Worm (Caenorhabditis elegans) whole organism, L2 larva: ENCODE data around the gene F47D12.7.

Source experiments
- C34F6.9 ChIP-seq: fragments of 150-350 bp; optimal IDR thresholded peaks from 2 replicates; lab custom pipeline; 2014; ENCODE audit warnings: missing biosample characterization, missing genetic modification characterization
- F13H6.1 ChIP-seq: sonication (generic microtip); optimal IDR thresholded peaks from 2 replicates; lab custom pipeline; 2016; ENCODE audit warnings: missing genetic modification characterization, missing compliant biosample characterization
- R02D3.7 ChIP-seq: fragments of 150-350 bp; optimal IDR thresholded peaks from 2 replicates; lab custom pipeline; 2014; ENCODE audit warnings: missing biosample characterization, missing genetic modification characterization
- ZK546.5 ChIP-seq: sonication (generic microtip); optimal IDR thresholded peaks from 2 replicates; lab custom pipeline; 2017; ENCODE audit warnings: missing biosample characterization, missing genetic modification characterization
- alr-1 ChIP-seq: fragments of 150-350 bp; optimal IDR thresholded peaks from 2 replicates; lab custom pipeline; 2014; ENCODE audit warnings: missing biosample characterization, missing genetic modification characterization
- aly-2 ChIP-seq: fragments of 150-350 bp; optimal IDR thresholded peaks from 2 replicates; lab custom pipeline; 2014; ENCODE audit warnings: missing biosample characterization, missing genetic modification characterization
- ama-1 ChIP-seq: fragments of 150-350 bp; optimal IDR thresholded peaks from 2 replicates; lab custom pipeline; 2018; ENCODE audit warnings: inconsistent platforms
- blmp-1 ChIP-seq: sonication (generic microtip); optimal IDR thresholded peaks from 2 replicates; lab custom pipeline; 2017; ENCODE audit warnings: missing genetic modification characterization, mild to moderate bottlenecking, missing compliant biosample characterization, antibody characterized with exemption, moderate library complexity; ENCODE audit not compliant: insufficient read depth
- ceh-16 ChIP-seq: fragments of 150-350 bp; optimal IDR thresholded peaks from 2 replicates; lab custom pipeline; 2014; ENCODE audit warnings: missing biosample characterization, missing genetic modification characterization
- ceh-82 ChIP-seq: fragments of 150-350 bp; optimal IDR thresholded peaks from 2 replicates; lab custom pipeline; 2014; ENCODE audit warnings: missing biosample characterization, missing genetic modification characterization
- crh-2 ChIP-seq: sonication (generic microtip); optimal IDR thresholded peaks from 2 replicates; lab custom pipeline; 2017; ENCODE audit warnings: missing biosample characterization, missing genetic modification characterization
- dmd-4 ChIP-seq: sonication (generic microtip); optimal IDR thresholded peaks from 2 replicates; lab custom pipeline; 2017; ENCODE audit warnings: missing biosample characterization, missing genetic modification characterization
- egl-27 ChIP-seq: sonication (generic microtip); optimal IDR thresholded peaks from 3 replicates; lab custom pipeline; 2017; ENCODE audit warnings: missing biosample characterization, missing genetic modification reagents, missing genetic modification characterization
- elt-1 ChIP-seq: fragments of 150-350 bp; optimal IDR thresholded peaks from 2 replicates; lab custom pipeline; 2014; ENCODE audit warnings: missing biosample characterization, missing genetic modification characterization
- elt-3 ChIP-seq: sonication (generic microtip); optimal IDR thresholded peaks from 2 replicates; lab custom pipeline; 2017; ENCODE audit warnings: missing biosample characterization, missing genetic modification characterization
- fos-1 ChIP-seq: fragments of 150-350 bp; optimal IDR thresholded peaks from 2 replicates; lab custom pipeline; 2014; ENCODE audit warnings: missing biosample characterization, missing genetic modification characterization
- gmeb-1 ChIP-seq: fragments of 150-350 bp; optimal IDR thresholded peaks from 2 replicates; lab custom pipeline; 2014; ENCODE audit warnings: missing biosample characterization, missing genetic modification characterization
- lin-11 ChIP-seq: fragments of 150-350 bp; sonication (generic microtip); optimal IDR thresholded peaks from 2 replicates; lab custom pipeline; 2014; ENCODE audit warnings: missing biosample characterization, missing genetic modification characterization, inconsistent platforms, mixed read lengths
- lin-13 ChIP-seq: fragments of 150-350 bp; optimal IDR thresholded peaks from 2 replicates; lab custom pipeline; 2014; ENCODE audit warnings: missing biosample characterization, missing genetic modification reagents, missing genetic modification characterization
- lsy-2 ChIP-seq, 2 experiments: fragments of 150-350 bp in 1 of 2; sonication (generic microtip) in 1 of 2; optimal IDR thresholded peaks; 2 replicates each; lab custom pipeline; 2014 to 2017; ENCODE audit warnings: missing biosample characterization in 2 of 2, missing genetic modification characterization in 2 of 2
- mdl-1 ChIP-seq, 2 experiments: fragments of 150-350 bp in 1 of 2; sonication (generic microtip) in 1 of 2; optimal IDR thresholded peaks; 2 replicates each; lab custom pipeline; 2017; ENCODE audit warnings: missing biosample characterization in 2 of 2, missing genetic modification characterization in 2 of 2
- nhr-10 ChIP-seq: sonication (generic microtip); optimal IDR thresholded peaks from 2 replicates; lab custom pipeline; 2017; ENCODE audit warnings: missing biosample characterization, missing genetic modification characterization
- nhr-11 ChIP-seq: fragments of 150-350 bp; optimal IDR thresholded peaks from 2 replicates; lab custom pipeline; 2014; ENCODE audit warnings: missing biosample characterization, missing genetic modification characterization
- nhr-12 ChIP-seq: fragments of 150-350 bp; optimal IDR thresholded peaks from 2 replicates; lab custom pipeline; 2014; ENCODE audit warnings: missing biosample characterization, missing genetic modification characterization
- nhr-129 ChIP-seq: fragments of 150-350 bp; optimal IDR thresholded peaks from 2 replicates; lab custom pipeline; 2014; ENCODE audit warnings: missing biosample characterization, missing genetic modification characterization
- nhr-21 ChIP-seq: fragments of 150-350 bp; optimal IDR thresholded peaks from 2 replicates; lab custom pipeline; 2014; ENCODE audit warnings: missing biosample characterization, missing genetic modification characterization
- nhr-23 ChIP-seq: fragments of 150-350 bp; optimal IDR thresholded peaks from 2 replicates; lab custom pipeline; 2014; ENCODE audit warnings: missing biosample characterization, missing genetic modification reagents, missing genetic modification characterization
- peb-1 ChIP-seq: fragments of 150-350 bp; optimal IDR thresholded peaks from 2 replicates; lab custom pipeline; 2014; ENCODE audit warnings: missing biosample characterization, missing genetic modification characterization
- skn-1 ChIP-seq: sonication (generic microtip); optimal IDR thresholded peaks from 2 replicates; lab custom pipeline; 2017; ENCODE audit warnings: missing biosample characterization, missing genetic modification characterization
- sma-9 ChIP-seq, 2 experiments: fragments of 150-350 bp in 1 of 2; sonication (generic microtip) in 1 of 2; optimal IDR thresholded peaks; 2 replicates each; lab custom pipeline; 2014 to 2016; ENCODE audit warnings: missing genetic modification characterization in 2 of 2, mild to moderate bottlenecking in 1 of 2, missing biosample characterization in 1 of 2, missing compliant biosample characterization in 1 of 2, missing genetic modification reagents in 1 of 2, moderate library complexity in 1 of 2
- snpc-4 ChIP-seq: fragments of 150-350 bp; optimal IDR thresholded peaks from 2 replicates; lab custom pipeline; 2014; ENCODE audit warnings: missing biosample characterization, missing genetic modification characterization
- unc-39 ChIP-seq: fragments of 150-350 bp; optimal IDR thresholded peaks from 2 replicates; lab custom pipeline; 2014; ENCODE audit warnings: missing biosample characterization, missing genetic modification characterization
- unc-62 ChIP-seq: fragments of 150-350 bp; optimal IDR thresholded peaks from 2 replicates; lab custom pipeline; 2014; ENCODE audit warnings: missing biosample characterization, missing genetic modification reagents, missing genetic modification characterization
- zag-1 ChIP-seq: fragments of 150-350 bp; optimal IDR thresholded peaks from 2 replicates; lab custom pipeline; 2014; ENCODE audit warnings: missing biosample characterization, missing genetic modification characterization
- ztf-1 ChIP-seq: fragments of 200-800 bp; sonication (Bioruptor generic); conservative IDR thresholded peaks from 2 replicates; pipeline ENCODE4 v1.3.6; 2022; ENCODE audit warnings: missing genetic modification characterization, missing compliant biosample characterization
- ztf-11 ChIP-seq: sonication (generic microtip); optimal IDR thresholded peaks from 2 replicates; lab custom pipeline; 2017; ENCODE audit warnings: missing biosample characterization, missing genetic modification characterization
- ztf-4 ChIP-seq: fragments of 150-350 bp; optimal IDR thresholded peaks from 2 replicates; lab custom pipeline; 2014; ENCODE audit warnings: missing biosample characterization, missing genetic modification characterization

The F47D12.7 gene

ce11 chrIII:6278301-6278827 is 17.5 kb downstream of the F47D12.7 start, which contains the start of gene C18F10.7 (continued):
- TF ChIP-seq alr-1 (tag; lab: Kevin White, UChicago) (no peak), unc-39 (tag; lab: Kevin White, UChicago) (no peak)

DNA sequence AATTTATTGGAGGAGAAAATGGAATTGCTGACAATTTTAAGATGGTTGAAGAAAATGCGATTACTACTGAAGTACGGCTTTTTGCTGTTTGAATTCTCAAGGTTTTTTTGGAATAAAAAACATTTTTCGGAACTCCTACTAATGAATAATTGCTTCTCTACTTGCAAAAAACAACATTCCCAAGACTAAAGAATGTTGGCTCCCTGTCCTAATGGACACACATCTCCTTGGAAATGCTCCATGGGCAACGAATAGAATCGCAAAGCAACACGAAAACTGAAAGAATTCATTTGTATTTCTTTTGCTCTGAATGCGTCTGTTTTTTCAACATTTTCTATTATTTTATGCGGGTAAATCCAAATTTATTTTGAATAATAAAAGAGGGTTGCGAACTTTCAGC is 23.0 kb downstream of the F47D12.7 start, which contains the start of gene C18F10.2:
Gene C18F10.2, plus strand, starts transcription at position 301 of the 400 bp plus-strand sequence.
- TF ChIP-seq lin-13 (GFP tag; lab: Kevin White, UChicago) (no peak), nhr-129 (tag; lab: Kevin White, UChicago) (no peak), unc-62 (GFP tag; lab: Kevin White, UChicago) (no peak), ztf-11 (no peak), ztf-4 (tag; lab: Kevin White, UChicago) (no peak)

DNA sequence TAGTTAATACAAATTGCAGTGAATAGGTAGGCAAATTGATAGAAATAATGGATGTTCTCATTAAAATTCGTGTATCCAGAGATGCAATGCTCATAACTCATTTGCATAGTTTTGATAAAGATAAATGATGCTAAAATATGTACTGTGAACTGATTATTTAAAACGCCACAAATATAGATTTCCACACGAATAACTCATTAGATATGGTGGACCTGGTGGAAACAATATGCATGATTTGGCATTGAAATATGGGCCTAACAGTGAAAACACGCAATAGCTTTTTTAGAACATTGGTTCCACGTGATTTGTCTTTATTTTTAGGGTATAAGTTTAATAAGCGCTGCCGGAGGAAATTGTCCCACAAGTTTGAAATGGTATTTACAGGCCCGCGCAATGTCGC is 25.5 kb downstream of the F47D12.7 start, which contains the start of gene srg-3:
Gene srg-3, minus strand, starts transcription at position 101 of the 400 bp plus-strand sequence.
- TF ChIP-seq dmd-4 (tag; lab: Kevin White, UChicago), result no peak
- TF ChIP-seq nhr-21 (tag; lab: Kevin White, UChicago), result no peak
- TF ChIP-seq nhr-10 (tag; lab: Kevin White, UChicago), result no peak
- no peak for TF ChIP-seq lin-11
- TF ChIP-seq aly-2 (tag; lab: Kevin White, UChicago), result no peak
- no peak for TF ChIP-seq elt-1 (tag; lab: Kevin White, UChicago)
- no peak for TF ChIP-seq ceh-82 (tag; lab: Kevin White, UChicago)
- no peak for TF ChIP-seq ZK546.5
- TF ChIP-seq C34F6.9 (tag; lab: Kevin White, UChicago), result no peak
- no peak for TF ChIP-seq zag-1 (tag; lab: Kevin White, UChicago)
- no peak for TF ChIP-seq lin-13 (GFP tag; lab: Kevin White, UChicago)
- no peak for TF ChIP-seq R02D3.7 (tag; lab: Kevin White, UChicago)
- TF ChIP-seq elt-3 (tag; lab: Kevin White, UChicago), result no peak
- TF ChIP-seq, all 48 proteins: peak for 0

DNA sequence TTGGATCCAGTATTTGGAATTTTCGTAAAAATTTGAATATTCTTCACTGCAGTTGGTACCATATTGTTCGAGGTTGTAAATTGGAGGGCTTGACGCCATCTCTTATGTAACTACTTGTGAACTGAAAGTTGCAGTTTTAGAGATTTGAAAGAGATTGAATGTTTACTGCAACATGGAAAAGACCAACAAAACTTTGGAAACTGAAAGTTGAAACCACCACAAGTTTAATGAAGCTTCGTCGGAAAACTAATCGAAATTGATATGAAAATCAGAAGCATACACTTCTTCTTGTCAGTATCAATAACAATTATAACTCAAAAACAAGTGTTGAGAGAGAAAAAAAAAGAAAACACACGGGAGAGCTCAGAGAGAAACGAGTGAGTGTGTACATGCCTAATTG is 27.8 kb downstream of the F47D12.7 start, which contains the start of gene srg-7:
Gene srg-7, minus strand, starts transcription at position 101 of the 400 bp plus-strand sequence.
- no peak for TF ChIP-seq unc-39 (tag; lab: Kevin White, UChicago)
- no peak for TF ChIP-seq nhr-12 (tag; lab: Kevin White, UChicago)
- no peak for TF ChIP-seq mdl-1 (tag; optimal IDR thresholded peaks at IDR 0.05; lab: Kevin White, UChicago)
- no peak for TF ChIP-seq ceh-82 (tag; lab: Kevin White, UChicago)
- TF ChIP-seq gmeb-1 (tag; lab: Kevin White, UChicago), result no peak
- no peak for TF ChIP-seq snpc-4 (tag; lab: Kevin White, UChicago)
- no peak for TF ChIP-seq nhr-23 (tag; lab: Kevin White, UChicago)
- TF ChIP-seq egl-27, result no peak
- no peak for TF ChIP-seq nhr-11 (tag; lab: Kevin White, UChicago)

DNA sequence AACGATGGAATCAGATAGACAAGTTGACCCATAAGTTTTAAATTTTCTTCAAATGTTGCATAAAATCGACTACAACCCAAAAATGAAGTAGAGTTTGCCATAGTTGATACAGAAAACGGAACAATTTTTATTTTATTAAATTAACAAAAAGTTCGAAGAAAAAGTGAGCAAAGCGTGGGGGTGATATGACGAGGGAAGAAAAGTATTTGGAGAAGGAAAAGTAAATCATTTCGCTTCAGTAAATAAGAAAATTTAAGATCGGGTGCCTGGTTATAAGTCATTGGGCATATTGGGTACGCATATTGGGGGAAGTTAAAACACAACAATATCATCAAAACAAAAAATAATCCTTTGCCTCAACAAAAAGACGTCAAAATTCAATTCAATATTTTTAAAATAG is 29.9 kb downstream of the F47D12.7 start, which contains the start of gene srg-6:
Gene srg-6, minus strand, starts transcription at position 101 of the 400 bp plus-strand sequence.
- no peak for TF ChIP-seq egl-27
- TF ChIP-seq ceh-16 (tag; lab: Kevin White, UChicago), result no peak
- TF ChIP-seq R02D3.7 (tag; lab: Kevin White, UChicago), result no peak
- TF ChIP-seq elt-1 (tag; lab: Kevin White, UChicago), result no peak
- TF ChIP-seq ztf-1 (GFP tag; lab: Robert Waterston, UW), result no peak
- no peak for TF ChIP-seq mdl-1 (tag; optimal IDR thresholded peaks at IDR 0.05; lab: Kevin White, UChicago)
- TF ChIP-seq fos-1 (tag; lab: Kevin White, UChicago), result no peak
- TF ChIP-seq nhr-23 (tag; lab: Kevin White, UChicago), result no peak
- no peak for TF ChIP-seq nhr-12 (tag; lab: Kevin White, UChicago)
- no peak for TF ChIP-seq F13H6.1 (tag; lab: Kevin White, UChicago)

ce11 chrIII:6264447-6264846 is 31.4 kb downstream of the F47D12.7 start, which contains the start of gene srg-5:
Gene srg-5, minus strand, starts transcription at chrIII:6264547.
- TF ChIP-seq ama-1 (lab: Kevin White, UChicago), result no peak
- TF ChIP-seq alr-1 (tag; lab: Kevin White, UChicago), result no peak
- no peak for TF ChIP-seq F13H6.1 (tag; lab: Kevin White, UChicago)
- TF ChIP-seq fos-1 (tag; lab: Kevin White, UChicago), result no peak
- no peak for TF ChIP-seq crh-2 (tag; lab: Kevin White, UChicago)
- no peak for TF ChIP-seq lsy-2 (tag; optimal IDR thresholded peaks at IDR 0.05; lab: Kevin White, UChicago)
- TF ChIP-seq nhr-23 (tag; lab: Kevin White, UChicago), result no peak
- no peak for TF ChIP-seq skn-1
- TF ChIP-seq sma-9 (GFP tag; optimal IDR thresholded peaks at IDR 0.05; lab: Kevin White, UChicago), result no peak
- TF ChIP-seq sma-9 (tag; optimal IDR thresholded peaks at IDR 0.05; lab: Kevin White, UChicago), result no peak
- TF ChIP-seq snpc-4 (tag; lab: Kevin White, UChicago), result no peak
- TF ChIP-seq nhr-12 (tag; lab: Kevin White, UChicago), result no peak
- no peak for TF ChIP-seq lin-11
- no peak for TF ChIP-seq blmp-1 (tag; lab: Kevin White, UChicago)
- TF ChIP-seq ZK546.5, result no peak
- TF ChIP-seq aly-2 (tag; lab: Kevin White, UChicago), result no peak
- TF ChIP-seq peb-1 (tag; lab: Kevin White, UChicago), result no peak
- no peak for TF ChIP-seq ztf-1 (GFP tag; lab: Robert Waterston, UW)
